Fruit fly (Drosophila melanogaster): ENCODE measurements around the gene Ibf1.

- no peak for TF ChIP-seq CG11762 (GFP tag; optimal IDR thresholded peaks at IDR 0.05; ENCODE audit: insufficient read depth)
- peak; percentile 35 for TF ChIP-seq Eip78C (GFP tag)
- no peak for TF ChIP-seq Lpt (GFP tag; optimal IDR thresholded peaks at IDR 0.05)
- no peak for TF ChIP-seq CG10669 (GFP tag; optimal IDR thresholded peaks at IDR 0.05)
Measured at dm6 chr3R:9249736-9250044, 9.1 kb upstream of the Ibf1 start.
